Fruit fly (Drosophila melanogaster) whole organism, prepupa: ENCODE measurements around the gene CG6650.
A peak's percentile ranks its signal among the peaks of the same experiment; 100 is the strongest.

Experiments used
- Blimp-1 ChIP-seq: fragments of 200-800 bp; sonication (Bioruptor generic); optimal IDR thresholded peaks from 3 replicates; lab custom pipeline; 2017; ENCODE audit warnings: missing biosample characterization, missing genetic modification characterization, mild to moderate bottlenecking, moderate library complexity, missing genetic modification reagents
- CG10631 ChIP-seq: fragments of 200-800 bp; sonication (Bioruptor generic); optimal IDR thresholded peaks from 2 replicates; lab custom pipeline; 2016; ENCODE audit warnings: missing biosample characterization, missing genetic modification characterization
- CG11762 ChIP-seq: fragments of 200-800 bp; sonication (Bioruptor generic); optimal IDR thresholded peaks from 3 replicates; lab custom pipeline; 2016; ENCODE audit warnings: missing biosample characterization, missing genetic modification characterization; ENCODE audit not compliant: insufficient read depth
- CG11902 ChIP-seq: fragments of 200-800 bp; sonication (Bioruptor generic); optimal IDR thresholded peaks from 3 replicates; lab custom pipeline; 2016; ENCODE audit warnings: missing biosample characterization, missing genetic modification characterization
- CG15336 ChIP-seq: fragments of 200-800 bp; sonication (Bioruptor generic); IDR thresholded peaks from 2 replicates; pipeline ENCODE4 v1.3.6; 2022; ENCODE audit warnings: missing biosample characterization, missing genetic modification characterization
- CG1621 ChIP-seq: fragments of 200-800 bp; sonication (Bioruptor generic); optimal IDR thresholded peaks from 3 replicates; lab custom pipeline; 2018; ENCODE audit warnings: missing biosample characterization, mild to moderate bottlenecking, missing genetic modification characterization
- CG3032 ChIP-seq: fragments of 200-800 bp; optimal IDR thresholded peaks from 2 replicates; lab custom pipeline; 2019; ENCODE audit warnings: missing biosample characterization, mild to moderate bottlenecking, missing genetic modification characterization, moderate library complexity
- CG3919 ChIP-seq: fragments of 200-800 bp; sonication (Bioruptor generic); optimal IDR thresholded peaks from 3 replicates; lab custom pipeline; 2016; ENCODE audit warnings: missing biosample characterization, missing genetic modification characterization
- CG6163 ChIP-seq: fragments of 200-800 bp; sonication (Bioruptor generic); IDR thresholded peaks from 3 replicates; pipeline ENCODE4 v1.3.6; 2022; ENCODE audit warnings: missing biosample characterization, missing genetic modification characterization
- CG6854 ChIP-seq: fragments of 200-800 bp; sonication (Bioruptor generic); optimal IDR thresholded peaks from 2 replicates; lab custom pipeline; 2017; ENCODE audit warnings: missing biosample characterization, mild to moderate bottlenecking, missing genetic modification characterization
- CG7368 ChIP-seq: fragments of 200-800 bp; sonication (Bioruptor generic); optimal IDR thresholded peaks from 3 replicates; lab custom pipeline; 2016; ENCODE audit warnings: missing biosample characterization, missing genetic modification characterization
- CG8319 ChIP-seq: fragments of 200-800 bp; sonication (Bioruptor generic); optimal IDR thresholded peaks from 3 replicates; lab custom pipeline; 2016; ENCODE audit warnings: missing biosample characterization, missing genetic modification characterization
- CG8632 ChIP-seq: fragments of 200-800 bp; sonication (Bioruptor generic); optimal IDR thresholded peaks from 3 replicates; lab custom pipeline; 2016; ENCODE audit warnings: missing biosample characterization, missing genetic modification characterization
- Ets21C ChIP-seq: fragments of 200-800 bp; sonication (Bioruptor generic); optimal IDR thresholded peaks from 3 replicates; lab custom pipeline; 2016; ENCODE audit warnings: missing biosample characterization, missing genetic modification characterization
- Ets96B ChIP-seq: fragments of 200-800 bp; optimal IDR thresholded peaks from 2 replicates; lab custom pipeline; 2019; ENCODE audit warnings: missing biosample characterization, mild to moderate bottlenecking, missing genetic modification characterization, moderate library complexity
- Hr38 ChIP-seq: sonication (Bioruptor generic); optimal IDR thresholded peaks from 2 replicates; lab custom pipeline; 2016; ENCODE audit warnings: missing biosample characterization, missing genetic modification characterization
- Hr39 ChIP-seq: fragments of 200-800 bp; sonication (Bioruptor generic); optimal IDR thresholded peaks from 2 replicates; lab custom pipeline; 2016; ENCODE audit warnings: missing biosample characterization, missing genetic modification characterization
- Lpt ChIP-seq: fragments of 200-800 bp; sonication (Bioruptor generic); optimal IDR thresholded peaks from 3 replicates; lab custom pipeline; 2016; ENCODE audit warnings: missing biosample characterization, missing genetic modification characterization
- Met ChIP-seq: fragments of 200-800 bp; sonication (Bioruptor generic); optimal IDR thresholded peaks from 3 replicates; lab custom pipeline; 2016; ENCODE audit warnings: missing biosample characterization, missing genetic modification characterization
- OdsH ChIP-seq: fragments of 200-800 bp; sonication (Bioruptor generic); optimal IDR thresholded peaks from 3 replicates; lab custom pipeline; 2016; ENCODE audit warnings: missing biosample characterization, missing genetic modification characterization
- Smox ChIP-seq: fragments of 200-800 bp; sonication (Bioruptor generic); optimal IDR thresholded peaks from 3 replicates; lab custom pipeline; 2016; ENCODE audit warnings: missing biosample characterization, missing genetic modification characterization
- Sox14 ChIP-seq: fragments of 200-800 bp; sonication (Bioruptor generic); optimal IDR thresholded peaks from 3 replicates; lab custom pipeline; 2016; ENCODE audit warnings: missing biosample characterization, missing genetic modification characterization
- achi ChIP-seq: fragments of 200-800 bp; sonication (Bioruptor generic); optimal IDR thresholded peaks from 3 replicates; lab custom pipeline; 2016; ENCODE audit warnings: missing biosample characterization, missing genetic modification characterization
- acj6 ChIP-seq: fragments of 200-800 bp; sonication (Bioruptor generic); optimal IDR thresholded peaks from 3 replicates; lab custom pipeline; 2016; ENCODE audit warnings: missing biosample characterization, missing genetic modification characterization
- cyc ChIP-seq: fragments of 200-800 bp; sonication (Bioruptor generic); optimal IDR thresholded peaks from 3 replicates; lab custom pipeline; 2016; ENCODE audit warnings: missing biosample characterization, missing genetic modification characterization
- dac ChIP-seq: fragments of 200-800 bp; sonication (Bioruptor generic); optimal IDR thresholded peaks from 2 replicates; lab custom pipeline; 2017; ENCODE audit warnings: missing biosample characterization, mild to moderate bottlenecking, missing genetic modification characterization
- dsx ChIP-seq: fragments of 200-800 bp; optimal IDR thresholded peaks from 3 replicates; lab custom pipeline; 2019; ENCODE audit warnings: missing biosample characterization, mild to moderate bottlenecking, missing genetic modification characterization, moderate library complexity; ENCODE audit not compliant: poor library complexity, severe bottlenecking
- eg ChIP-seq: fragments of 200-800 bp; sonication (Bioruptor generic); IDR thresholded peaks from 3 replicates; pipeline ENCODE4 v1.3.6; 2022; ENCODE audit warnings: missing biosample characterization, missing genetic modification characterization
- esn ChIP-seq: fragments of 200-800 bp; sonication (Bioruptor generic); optimal IDR thresholded peaks from 2 replicates; lab custom pipeline; 2016; ENCODE audit warnings: missing biosample characterization, mild to moderate bottlenecking, missing genetic modification characterization, moderate library complexity
- fd59A ChIP-seq: fragments of 200-800 bp; sonication (Bioruptor generic); optimal IDR thresholded peaks from 2 replicates; lab custom pipeline; 2017; ENCODE audit warnings: missing biosample characterization, mild to moderate bottlenecking, missing genetic modification characterization, missing genetic modification reagents
- fd85E ChIP-seq: fragments of 200-800 bp; sonication (Bioruptor generic); optimal IDR thresholded peaks from 3 replicates; lab custom pipeline; 2016; ENCODE audit warnings: missing biosample characterization, missing genetic modification characterization
- fkh ChIP-seq: fragments of 200-800 bp; sonication (Bioruptor generic); optimal IDR thresholded peaks from 3 replicates; lab custom pipeline; 2017; ENCODE audit warnings: missing biosample characterization, mild to moderate bottlenecking, missing genetic modification characterization, moderate library complexity
- net ChIP-seq: fragments of 200-800 bp; sonication (Bioruptor generic); optimal IDR thresholded peaks from 3 replicates; lab custom pipeline; 2016; ENCODE audit warnings: missing biosample characterization, missing genetic modification characterization
- pdm3 ChIP-seq: fragments of 200-800 bp; sonication (Bioruptor generic); optimal IDR thresholded peaks from 3 replicates; lab custom pipeline; 2016; ENCODE audit warnings: missing biosample characterization, missing genetic modification characterization
- salr ChIP-seq, 2 experiments: fragments of 200-800 bp; sonication (Bioruptor generic); optimal IDR thresholded peaks; 3 replicates each; lab custom pipeline; 2016 to 2018; ENCODE audit warnings: missing biosample characterization in 2 of 2, missing genetic modification characterization in 2 of 2, mild to moderate bottlenecking in 1 of 2
- spab ChIP-seq: fragments of 200-800 bp; sonication (Bioruptor generic); optimal IDR thresholded peaks from 2 replicates; lab custom pipeline; 2017; ENCODE audit warnings: missing biosample characterization, mild to moderate bottlenecking, missing genetic modification characterization, missing genetic modification reagents
- ss ChIP-seq, 2 experiments: fragments of 200-800 bp; sonication (Bioruptor generic); optimal IDR thresholded peaks; 2 replicates in 1 of 2; 3 replicates in 1 of 2; lab custom pipeline; 2017 to 2018; ENCODE audit warnings: mild to moderate bottlenecking in 2 of 2, missing biosample characterization in 2 of 2, missing genetic modification characterization in 2 of 2, moderate library complexity in 1 of 2
- topi ChIP-seq: fragments of 200-800 bp; sonication (Bioruptor generic); optimal IDR thresholded peaks from 3 replicates; lab custom pipeline; 2016; ENCODE audit warnings: missing biosample characterization, missing genetic modification characterization

The CG6650 gene

DNA sequence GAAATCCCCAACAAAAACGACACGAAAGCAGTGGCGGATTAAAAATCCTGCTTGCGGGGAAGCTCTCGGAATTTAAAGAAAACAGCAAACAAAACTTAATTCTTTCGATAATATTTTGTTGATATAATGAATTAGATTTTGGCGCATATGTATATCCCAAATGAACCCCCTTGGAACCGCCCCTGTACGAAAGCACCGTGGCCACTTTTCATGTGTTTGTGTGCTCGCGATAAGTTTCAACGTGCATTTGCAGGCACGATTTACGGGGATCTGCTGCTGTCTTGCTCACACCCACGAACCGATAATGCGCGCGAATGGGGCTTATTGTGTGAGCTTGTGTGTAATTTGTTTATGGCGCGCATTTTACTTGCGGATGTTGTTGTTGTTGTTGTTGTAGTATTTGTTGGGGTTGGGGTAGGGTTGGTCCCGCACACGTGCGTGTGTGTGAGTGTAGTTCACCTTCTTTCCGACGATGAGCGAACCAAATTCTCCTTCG lies 26.2 kb upstream of the CG6650 start (continued):
- TF ChIP-seq CG15336 (peak; percentile 99), CG6163 (GFP tag; lab: Robert Waterston, UW) (peak; percentile 99), Blimp-1 (GFP tag; lab: Kevin White, UChicago) (peak; percentile 79), Ets21C (GFP tag; lab: Kevin White, UChicago) (peak; percentile 97), spab (GFP tag; lab: Kevin White, UChicago) (peak; percentile 96), CG3919 (GFP tag; lab: Kevin White, UChicago) (peak; percentile 99), pdm3 (GFP tag; lab: Kevin White, UChicago) (peak; percentile 99), OdsH (GFP tag; lab: Kevin White, UChicago) (peak; percentile 99), CG8319 (GFP tag; lab: Kevin White, UChicago) (peak; percentile 98), dac (peak; percentile 99), CG10631 (peak; percentile 98), Hr39 (GFP tag; lab: Kevin White, UChicago) (peak; percentile 99), eg (GFP tag; lab: Robert Waterston, UW) (peak; percentile 99), CG6854 (GFP tag; lab: Kevin White, UChicago) (peak; percentile 92), CG11902 (peak; percentile 99), Hr38 (GFP tag; lab: Kevin White, UChicago) (peak; percentile 98), CG8632 (GFP tag; lab: Kevin White, UChicago) (peak; percentile 97), fkh (GFP tag; lab: Kevin White, UChicago) (peak; percentile 89), Met (GFP tag; lab: Kevin White, UChicago) (peak; percentile 98), fd85E (peak; percentile 92), CG11762 (GFP tag; lab: Kevin White, UChicago) (peak; percentile 96), Ets96B (tag; lab: Kevin White, UChicago) (peak; percentile 98), CG1621 (tag; lab: Kevin White, UChicago) (peak; percentile 96), Lpt (GFP tag; lab: Kevin White, UChicago) (peak; percentile 99), net (peak; percentile 99), achi (peak; percentile 98), acj6 (GFP tag; lab: Kevin White, UChicago) (peak; percentile 99), CG7368 (GFP tag; lab: Kevin White, UChicago) (peak; percentile 98), fd59A (GFP tag; lab: Kevin White, UChicago) (peak; percentile 97), topi (GFP tag; lab: Kevin White, UChicago) (peak; percentile 98), esn (GFP tag; lab: Kevin White, UChicago) (peak; percentile 99), ss (GFP tag; optimal IDR thresholded peaks at IDR 0.05; lab: Kevin White, UChicago) (peak; percentile 92 to 96), cyc (GFP tag; lab: Kevin White, UChicago) (peak; percentile 99), Sox14 (GFP tag; lab: Kevin White, UChicago) (peak; percentile 99), CG3032 (tag; lab: Kevin White, UChicago) (peak; percentile 94), salr (GFP tag; optimal IDR thresholded peaks at IDR 0.05; lab: Kevin White, UChicago) (peak; percentile 96 to 99), Smox (peak; percentile 97)

DNA sequence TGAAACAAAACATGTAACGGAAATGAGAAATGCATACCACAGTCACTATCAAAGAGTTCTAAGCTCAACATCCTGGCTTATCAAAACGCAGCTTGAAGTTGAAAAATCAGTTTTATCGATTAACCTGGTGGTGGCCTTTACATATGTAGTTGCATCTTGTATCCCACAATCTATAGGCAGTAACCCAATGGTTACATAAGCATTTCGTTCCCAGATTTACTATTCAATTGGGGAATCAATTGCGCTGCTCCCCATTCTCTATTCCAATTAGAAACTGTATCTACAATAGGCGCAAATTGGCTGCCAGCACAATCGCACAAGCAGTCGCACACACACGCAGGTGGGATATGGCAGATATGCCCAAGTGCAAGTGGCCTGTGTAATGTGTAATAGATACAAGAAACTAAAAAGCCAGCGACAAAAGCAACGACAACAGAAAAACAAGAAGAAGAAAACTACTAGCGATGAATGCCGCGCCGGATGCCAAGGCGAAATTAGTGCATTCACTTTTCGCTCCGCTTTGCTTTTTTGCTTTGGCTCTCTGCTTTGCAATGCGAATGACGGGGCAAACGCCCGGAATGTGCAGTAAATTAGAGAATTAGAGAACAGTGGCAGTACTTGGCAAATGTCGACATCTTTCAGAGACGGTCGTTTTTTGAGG lies 25.5 kb upstream of the CG6650 start:
- 0 out of 3 replicates have a peak, but pooled peaks have one; percentile 6 for TF ChIP-seq eg (GFP tag; lab: Robert Waterston, UW)
- no peak for TF ChIP-seq CG3919 (GFP tag; lab: Kevin White, UChicago)
- TF ChIP-seq CG7368 (GFP tag; lab: Kevin White, UChicago) = no peak
- no peak for TF ChIP-seq fkh (GFP tag; lab: Kevin White, UChicago)
- no peak for TF ChIP-seq dsx (GFP tag; lab: Kevin White, UChicago)
- TF ChIP-seq CG10631 = no peak
- TF ChIP-seq CG6163 (GFP tag; lab: Robert Waterston, UW) = peak; percentile 23; the same call in 1 of the 3 replicates
